Worm (Caenorhabditis elegans): ENCODE measurements around the gene gst-34.

Gene gst-34

DNA sequence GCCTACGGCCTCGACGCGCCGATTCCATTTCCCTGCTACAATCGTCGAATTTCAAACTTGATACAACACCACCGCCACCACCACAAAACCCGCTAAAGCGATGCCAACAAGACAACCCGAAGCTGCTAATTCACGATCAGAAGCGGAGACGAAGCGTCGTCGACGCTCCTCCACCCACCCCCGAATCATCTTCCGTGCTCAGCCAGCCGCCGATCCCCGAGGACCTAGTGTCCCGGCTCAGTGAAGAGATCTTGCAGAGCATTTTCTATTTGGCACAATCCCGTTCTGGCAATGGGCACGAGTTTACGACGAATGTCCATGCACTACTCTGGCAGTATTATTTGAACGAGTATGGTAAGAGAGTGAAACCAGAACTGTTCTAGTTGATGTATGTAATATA lies 35.6 kb upstream of the gst-34 start:
- TF ChIP-seq sea-1 (GFP tag; conservative IDR thresholded peaks at IDR 0.05), result no peak

DNA sequence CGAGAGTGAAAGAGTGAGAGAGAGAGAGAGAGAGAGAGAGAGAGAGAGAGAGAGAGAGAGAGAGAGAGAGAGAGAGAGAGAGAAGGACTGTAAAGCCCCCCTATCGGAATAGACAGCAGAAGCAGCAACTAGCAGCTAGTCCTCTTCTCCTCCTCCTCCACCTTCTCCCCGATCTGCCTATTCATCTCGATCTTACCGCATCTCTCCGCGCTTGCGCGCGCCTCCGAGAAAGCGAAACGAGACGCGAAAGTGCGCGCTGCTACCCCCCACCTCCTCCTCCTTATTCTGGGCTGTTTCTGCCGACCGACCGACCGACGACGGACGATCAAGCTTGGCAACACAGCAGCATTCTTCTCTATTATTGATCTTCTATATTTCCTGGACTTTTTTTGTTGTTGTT lies 34.9 kb upstream of the gst-34 start:
- TF ChIP-seq hmbx-1 (tag; optimal IDR thresholded peaks at IDR 0.05) (no peak), ceh-36 (tag; optimal IDR thresholded peaks at IDR 0.05) (no peak), hmg-4 (GFP tag; optimal IDR thresholded peaks at IDR 0.05) (peak; percentile 40), pes-1 (GFP tag; IDR thresholded peaks at IDR 0.05) (no peak), ets-7 (tag; optimal IDR thresholded peaks at IDR 0.05) (no peak)

DNA sequence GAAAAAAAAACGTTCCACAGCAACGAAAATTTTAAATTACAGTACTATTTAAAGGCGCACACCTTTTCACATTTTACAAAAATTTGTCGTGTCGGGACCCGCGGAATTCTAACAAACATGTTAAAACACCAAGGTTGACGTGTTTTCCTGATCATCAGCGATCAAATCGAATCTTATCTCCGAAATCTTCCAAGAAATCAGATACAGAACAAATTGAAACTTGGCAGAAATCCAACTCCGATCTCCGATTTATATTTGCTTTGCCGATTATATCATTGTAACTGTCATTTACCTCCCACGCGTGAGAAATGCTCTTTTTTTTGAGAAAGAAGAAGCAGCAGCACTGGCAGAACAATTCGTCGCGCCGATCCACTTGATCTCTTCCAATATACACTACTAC lies 30.7 kb upstream of the gst-34 start:
- no peak for TF ChIP-seq tra-4 (tag; optimal IDR thresholded peaks at IDR 0.05)
- TF ChIP-seq ceh-13 (GFP tag; optimal IDR thresholded peaks at IDR 0.05), result no peak
- no peak for TF ChIP-seq tbx-11 (GFP tag; IDR thresholded peaks at IDR 0.05)
- TF ChIP-seq tbx-37 (GFP tag; conservative IDR thresholded peaks at IDR 0.05), result no peak
- no peak for TF ChIP-seq hmbx-1 (tag; optimal IDR thresholded peaks at IDR 0.05)
- no peak for TF ChIP-seq aly-1 (tag; optimal IDR thresholded peaks at IDR 0.05)
- no peak for TF ChIP-seq ceh-36 (tag; optimal IDR thresholded peaks at IDR 0.05)
- no peak for TF ChIP-seq sea-1 (GFP tag; conservative IDR thresholded peaks at IDR 0.05)
- no peak for TF ChIP-seq ama-1 (optimal IDR thresholded peaks at IDR 0.05)
- no peak for TF ChIP-seq hmg-4 (GFP tag; optimal IDR thresholded peaks at IDR 0.05)

DNA sequence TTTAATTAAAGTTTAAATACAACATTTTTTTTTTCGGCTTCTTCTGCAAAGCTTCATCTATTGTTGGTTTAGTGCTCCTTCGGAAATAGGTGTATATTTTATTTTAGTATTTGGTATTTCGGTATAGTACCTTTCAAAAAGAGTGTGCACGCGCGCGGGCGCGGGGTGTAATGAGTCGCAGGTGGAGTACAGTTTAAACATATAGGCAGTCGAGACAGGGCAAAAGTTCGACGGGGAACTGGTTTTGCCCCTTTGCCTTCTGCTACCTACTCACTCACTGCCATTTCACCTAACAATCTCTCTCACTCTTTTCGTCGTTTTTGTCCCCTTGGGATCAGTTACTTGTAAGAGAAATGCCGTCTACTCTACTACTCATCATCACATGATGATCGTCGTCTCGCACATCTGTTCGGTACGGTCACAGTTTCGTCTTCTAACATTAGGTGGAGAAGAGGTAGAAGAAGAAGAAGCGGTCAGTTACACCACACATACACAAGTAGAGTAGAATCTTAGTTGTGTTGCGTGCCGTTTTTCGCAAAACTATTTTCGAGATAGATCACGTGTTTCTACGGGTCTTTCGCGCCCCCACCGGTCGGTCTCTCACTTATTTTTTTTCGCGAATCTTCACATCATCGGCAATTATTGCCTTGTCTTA lies 29.3 kb upstream of the gst-34 start:
- no peak for TF ChIP-seq hnd-1 (tag; optimal IDR thresholded peaks at IDR 0.05)
- TF ChIP-seq ceh-36 (tag; optimal IDR thresholded peaks at IDR 0.05), result no peak
- no peak for TF ChIP-seq ceh-13 (GFP tag; optimal IDR thresholded peaks at IDR 0.05)
- no peak for TF ChIP-seq ets-7 (tag; optimal IDR thresholded peaks at IDR 0.05)
- TF ChIP-seq sea-1 (GFP tag; conservative IDR thresholded peaks at IDR 0.05), result no peak
- no peak for TF ChIP-seq pes-1 (GFP tag; IDR thresholded peaks at IDR 0.05)
- TF ChIP-seq tra-4 (tag; optimal IDR thresholded peaks at IDR 0.05), result no peak
- no peak for TF ChIP-seq tbx-11 (GFP tag; IDR thresholded peaks at IDR 0.05)
- TF ChIP-seq aly-1 (tag; optimal IDR thresholded peaks at IDR 0.05), result no peak
- TF ChIP-seq tbx-37 (GFP tag; conservative IDR thresholded peaks at IDR 0.05), result no peak
- no peak for TF ChIP-seq scrt-1 (GFP tag; IDR thresholded peaks at IDR 0.05)
- no peak for TF ChIP-seq flt-1 (GFP tag; IDR thresholded peaks at IDR 0.05)

DNA sequence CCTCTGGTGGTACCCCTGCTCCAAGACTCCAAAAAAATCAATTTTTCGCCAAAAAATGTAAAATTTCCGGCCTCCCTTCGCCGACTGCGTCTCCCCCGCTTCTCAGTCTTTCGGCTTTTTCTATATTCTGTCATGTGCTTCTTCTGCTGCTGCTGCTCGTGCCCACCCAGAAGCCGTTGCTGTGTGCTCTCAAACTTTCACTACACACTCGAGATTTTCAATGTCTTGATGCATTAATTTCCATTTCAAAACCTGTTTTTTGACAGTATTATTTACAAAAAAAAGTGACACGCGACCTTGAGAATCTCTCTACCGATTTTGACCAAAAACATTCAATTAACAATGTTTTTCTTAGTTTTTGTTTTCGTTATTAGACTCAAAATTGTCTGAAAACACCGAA lies 26.3 kb upstream of the gst-34 start:
- TF ChIP-seq ceh-36 (tag; optimal IDR thresholded peaks at IDR 0.05) (no peak), scrt-1 (GFP tag; IDR thresholded peaks at IDR 0.05) (no peak), hnd-1 (tag; optimal IDR thresholded peaks at IDR 0.05) (no peak), hmbx-1 (tag; optimal IDR thresholded peaks at IDR 0.05) (no peak), flt-1 (GFP tag; IDR thresholded peaks at IDR 0.05) (no peak), ets-7 (tag; optimal IDR thresholded peaks at IDR 0.05) (no peak), pes-1 (GFP tag; IDR thresholded peaks at IDR 0.05) (no peak), aly-1 (tag; optimal IDR thresholded peaks at IDR 0.05) (no peak), sea-1 (GFP tag; conservative IDR thresholded peaks at IDR 0.05) (no peak), ceh-13 (GFP tag; optimal IDR thresholded peaks at IDR 0.05) (no peak), B0310.2 (tag; optimal IDR thresholded peaks at IDR 0.05) (no peak)

DNA sequence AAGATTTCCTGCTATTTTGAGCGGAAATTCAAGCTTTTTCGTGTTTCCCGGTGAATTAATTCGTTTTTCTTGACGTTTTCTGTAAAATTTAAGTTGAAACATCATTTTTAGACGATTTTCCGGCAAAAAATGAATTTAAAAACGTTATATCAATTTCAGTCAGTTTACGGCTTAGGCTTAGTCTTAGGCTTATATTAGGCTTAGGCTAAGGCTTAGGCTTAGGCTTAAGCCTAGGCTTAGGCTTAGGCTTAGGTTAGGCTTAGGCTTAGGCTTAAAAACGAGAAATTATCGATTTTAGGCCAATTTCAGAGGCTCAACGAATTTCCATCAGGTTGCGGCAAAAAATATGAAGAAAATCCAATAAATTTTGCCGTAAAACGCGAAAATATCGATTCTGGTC lies 25.8 kb upstream of the gst-34 start:
- TF ChIP-seq hmg-4 (GFP tag; optimal IDR thresholded peaks at IDR 0.05), result no peak
- TF ChIP-seq ceh-36 (tag; optimal IDR thresholded peaks at IDR 0.05), result peak; percentile 73

DNA sequence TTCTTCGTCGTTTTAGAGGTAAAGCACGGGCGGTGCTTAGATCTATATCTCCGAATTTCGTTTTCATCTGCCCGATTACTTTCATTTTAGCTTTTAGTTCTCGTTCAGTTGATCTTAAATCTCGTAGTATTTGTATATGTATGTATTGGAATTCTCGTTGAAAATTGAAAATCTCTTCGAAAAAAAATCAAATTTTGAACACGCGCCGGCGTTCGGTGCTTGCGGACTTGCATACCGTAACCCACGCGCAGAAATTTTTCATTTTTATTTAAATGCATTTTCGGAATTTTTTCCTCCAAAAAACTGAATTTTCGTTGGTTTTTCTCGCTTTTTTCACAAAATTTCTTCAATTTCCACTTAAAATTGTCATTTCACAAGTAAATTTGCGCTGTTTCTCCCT lies 25.1 kb upstream of the gst-34 start:
- TF ChIP-seq B0310.2 (tag; optimal IDR thresholded peaks at IDR 0.05) (no peak), pes-1 (GFP tag; IDR thresholded peaks at IDR 0.05) (no peak), hnd-1 (tag; optimal IDR thresholded peaks at IDR 0.05) (no peak), aly-1 (tag; optimal IDR thresholded peaks at IDR 0.05) (no peak), ceh-13 (GFP tag; optimal IDR thresholded peaks at IDR 0.05) (no peak), sea-1 (GFP tag; conservative IDR thresholded peaks at IDR 0.05) (no peak), tbx-37 (GFP tag; conservative IDR thresholded peaks at IDR 0.05) (no peak), ama-1 (optimal IDR thresholded peaks at IDR 0.05) (no peak), ets-7 (tag; optimal IDR thresholded peaks at IDR 0.05) (no peak), hmg-4 (GFP tag; optimal IDR thresholded peaks at IDR 0.05) (no peak), ceh-36 (tag; optimal IDR thresholded peaks at IDR 0.05) (no peak), hmbx-1 (tag; optimal IDR thresholded peaks at IDR 0.05) (no peak), tbx-11 (GFP tag; IDR thresholded peaks at IDR 0.05) (no peak), flt-1 (GFP tag; IDR thresholded peaks at IDR 0.05) (no peak)

DNA sequence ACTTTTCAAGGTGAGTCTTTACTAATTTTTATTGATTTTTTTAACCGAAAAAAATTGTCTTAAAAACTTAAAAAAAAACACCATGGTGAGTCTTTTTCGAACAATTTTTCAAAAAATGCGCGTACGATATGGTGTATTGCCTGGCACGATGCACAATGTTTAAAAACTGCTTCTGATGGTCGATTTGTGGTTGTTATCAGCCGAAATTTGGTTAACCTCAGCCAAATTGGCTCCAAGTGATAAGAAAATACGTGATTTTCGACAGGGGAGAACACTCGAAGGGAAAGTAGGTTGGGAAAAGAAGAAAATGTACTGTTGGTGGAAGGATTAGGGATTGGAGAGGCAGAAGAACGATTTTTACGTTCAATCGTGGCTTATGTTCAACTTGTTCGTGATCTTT lies 24.5 kb upstream of the gst-34 start:
- no peak for TF ChIP-seq hmbx-1 (tag; optimal IDR thresholded peaks at IDR 0.05)
- TF ChIP-seq hmg-4 (GFP tag; optimal IDR thresholded peaks at IDR 0.05), result no peak

DNA sequence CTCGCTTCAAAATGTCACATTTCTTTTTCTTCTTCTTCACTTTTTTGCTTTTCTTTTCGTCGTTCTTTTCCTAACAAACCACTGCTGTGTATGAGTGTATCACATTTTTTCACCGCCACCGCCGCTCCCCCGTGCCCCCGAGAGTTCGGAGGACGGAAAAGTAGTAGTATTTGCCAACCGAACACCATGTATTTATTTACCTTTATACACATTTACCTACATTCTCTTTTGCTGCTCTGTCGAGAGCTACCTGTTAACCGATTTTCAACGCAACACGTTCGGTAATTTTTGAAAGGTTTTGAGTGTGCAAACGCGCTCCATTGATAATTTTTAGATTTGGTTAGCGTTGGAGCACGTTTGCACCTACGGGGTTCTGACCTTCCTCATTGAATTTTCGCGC lies 23.2 kb upstream of the gst-34 start:
- TF ChIP-seq ets-7 (tag; optimal IDR thresholded peaks at IDR 0.05) (no peak), hnd-1 (tag; optimal IDR thresholded peaks at IDR 0.05) (no peak), flt-1 (GFP tag; IDR thresholded peaks at IDR 0.05) (no peak), F13C5.2 (tag; optimal IDR thresholded peaks at IDR 0.05) (no peak), tbx-11 (GFP tag; IDR thresholded peaks at IDR 0.05) (no peak), ceh-36 (tag; optimal IDR thresholded peaks at IDR 0.05) (no peak), sea-1 (GFP tag; conservative IDR thresholded peaks at IDR 0.05) (no peak), tbx-37 (GFP tag; conservative IDR thresholded peaks at IDR 0.05) (no peak), pes-1 (GFP tag; IDR thresholded peaks at IDR 0.05) (no peak), scrt-1 (GFP tag; IDR thresholded peaks at IDR 0.05) (no peak)
